Fruit fly (Drosophila melanogaster): ENCODE data around the gene Jon66Ci.
A peak's percentile ranks its signal among the peaks of the same experiment; 100 is the strongest.

dm6 chr3L:8411439-8411897, 20.1 kb downstream of the Jon66Ci start, which contains the start of gene Exo70:
- TF ChIP-seq CG12768 (GFP tag; optimal IDR thresholded peaks at IDR 0.05) (no peak), CG7101 (tag; optimal IDR thresholded peaks at IDR 0.05) (peak; percentile 15), tj (GFP tag; optimal IDR thresholded peaks at IDR 0.05) (no peak), Mnt (GFP tag; optimal IDR thresholded peaks at IDR 0.05) (peak; percentile 12), cnc (optimal IDR thresholded peaks at IDR 0.05) (no peak), CG14711 (tag; optimal IDR thresholded peaks at IDR 0.05) (peak; percentile 21), kay (GFP tag; ENCODE audit: borderline replicate concordance) (no peak), Hr96 (GFP tag; optimal IDR thresholded peaks at IDR 0.05) (no peak)
